Worm (Caenorhabditis elegans): ENCODE results near the gene T23C6.4.

Gene T23C6.4

ce11 chrX:17149877-17150490 lies at the start of gene T23C6.4:
T23C6.4 (minus strand) TSS chrX:17149927.
- TF ChIP-seq tab-1 (GFP tag; IDR thresholded peaks at IDR 0.05) (no peak), ztf-23 (GFP tag; IDR thresholded peaks at IDR 0.05) (0 out of 2 replicates have a peak, but pooled peaks have one; percentile 38)

- TF ChIP-seq tab-1 (GFP tag; IDR thresholded peaks at IDR 0.05) (no peak), T22C8.4 (GFP tag; IDR thresholded peaks at IDR 0.05) (no peak), ztf-23 (GFP tag; IDR thresholded peaks at IDR 0.05) (no peak), flt-1 (GFP tag; IDR thresholded peaks at IDR 0.05) (no peak), ztf-29 (GFP tag; IDR thresholded peaks at IDR 0.05) (no peak), ref-1 (GFP tag; conservative IDR thresholded peaks at IDR 0.05) (no peak), cog-1 (tag; optimal IDR thresholded peaks at IDR 0.05) (no peak), klf-2 (GFP tag; conservative IDR thresholded peaks at IDR 0.05) (no peak), med-1 (GFP tag; optimal IDR thresholded peaks at IDR 0.05; ENCODE audit: insufficient read depth) (no peak)
These were observed 48.1 kb upstream of the T23C6.4 start for ce11 chrX:17197824-17198223.

ce11 chrX:17195080-17195479 lies 45.4 kb upstream of the T23C6.4 start, which contains the start of gene B0302.5:
B0302.5 (minus strand) TSS chrX:17195137.
- TF ChIP-seq tab-1 (GFP tag; IDR thresholded peaks at IDR 0.05) (no peak), flt-1 (GFP tag; IDR thresholded peaks at IDR 0.05) (no peak), ztf-23 (GFP tag; IDR thresholded peaks at IDR 0.05) (no peak)

- TF ChIP-seq tab-1 (GFP tag; IDR thresholded peaks at IDR 0.05), result no peak
- TF ChIP-seq med-1 (GFP tag; optimal IDR thresholded peaks at IDR 0.05; ENCODE audit: insufficient read depth), result no peak
- TF ChIP-seq ref-1 (GFP tag; conservative IDR thresholded peaks at IDR 0.05), result no peak
- TF ChIP-seq T22C8.4 (GFP tag; IDR thresholded peaks at IDR 0.05), result no peak
- no peak for TF ChIP-seq klf-2 (GFP tag; conservative IDR thresholded peaks at IDR 0.05)
- no peak for TF ChIP-seq flt-1 (GFP tag; IDR thresholded peaks at IDR 0.05)
- no peak for TF ChIP-seq ztf-29 (GFP tag; IDR thresholded peaks at IDR 0.05)
- no peak for TF ChIP-seq ztf-23 (GFP tag; IDR thresholded peaks at IDR 0.05)
- no peak for TF ChIP-seq cog-1 (tag; optimal IDR thresholded peaks at IDR 0.05)
These were observed 36.1 kb upstream of the T23C6.4 start, which contains the start of gene sid-3 for ce11 chrX:17185696-17186430. sid-3 (plus strand) TSS chrX:17186380.

ce11 chrX:17184363-17184762 lies 34.6 kb upstream of the T23C6.4 start:
- TF ChIP-seq klf-2 (GFP tag; conservative IDR thresholded peaks at IDR 0.05) (no peak), flt-1 (GFP tag; IDR thresholded peaks at IDR 0.05) (0 out of 2 replicates have a peak, but pooled peaks have one; percentile 47), ztf-23 (GFP tag; IDR thresholded peaks at IDR 0.05) (no peak), ztf-29 (GFP tag; IDR thresholded peaks at IDR 0.05) (no peak), cog-1 (tag; optimal IDR thresholded peaks at IDR 0.05) (peak; percentile 53)

DNA sequence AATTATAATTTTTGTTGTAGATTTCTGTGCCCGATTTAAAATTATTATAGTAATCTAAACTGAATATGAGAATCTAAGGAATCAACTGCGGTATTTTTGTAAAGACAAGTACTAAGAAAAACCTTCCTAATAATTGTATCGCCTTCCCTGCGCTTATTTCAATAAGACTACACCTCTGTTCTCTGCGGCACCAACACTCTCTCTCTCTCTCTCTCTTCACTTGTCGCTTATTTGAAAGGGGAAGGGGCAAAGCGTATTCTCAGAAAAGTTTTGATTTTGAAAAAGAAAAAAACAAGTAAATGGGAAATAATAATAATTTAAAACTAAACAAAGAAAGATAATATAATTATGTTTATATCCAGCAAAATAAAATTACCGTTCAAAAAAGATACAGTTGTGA lies 31.5 kb upstream of the T23C6.4 start:
- no peak for TF ChIP-seq cog-1 (tag; optimal IDR thresholded peaks at IDR 0.05)
- peak; percentile 62 for TF ChIP-seq flt-1 (GFP tag; IDR thresholded peaks at IDR 0.05)
- TF ChIP-seq ztf-29 (GFP tag; IDR thresholded peaks at IDR 0.05), result no peak
- no peak for TF ChIP-seq tab-1 (GFP tag; IDR thresholded peaks at IDR 0.05)
- TF ChIP-seq ztf-23 (GFP tag; IDR thresholded peaks at IDR 0.05), result peak; percentile 48; the same call in 1 of the 2 replicates
- TF ChIP-seq klf-2 (GFP tag; conservative IDR thresholded peaks at IDR 0.05), result no peak
- no peak for TF ChIP-seq T22C8.4 (GFP tag; IDR thresholded peaks at IDR 0.05)

DNA sequence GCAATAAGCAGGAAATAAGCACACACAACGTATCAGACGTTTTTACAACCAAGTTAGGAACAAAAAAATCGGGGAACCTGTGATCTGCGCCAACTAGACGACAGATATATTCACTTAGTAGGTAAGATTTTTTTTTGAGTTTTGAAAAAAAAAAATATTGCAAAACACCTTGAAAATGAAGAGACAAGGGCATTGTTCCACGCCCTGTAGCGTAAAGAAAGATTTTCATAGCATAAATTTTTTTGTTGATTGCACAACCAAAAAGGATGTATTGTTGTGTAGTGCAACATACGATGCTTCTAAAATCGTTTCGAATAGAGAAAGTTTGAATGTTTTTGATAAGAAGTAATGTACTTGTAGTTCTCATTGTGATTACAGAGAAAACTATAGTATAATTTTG lies 30.4 kb upstream of the T23C6.4 start:
- no peak for TF ChIP-seq flt-1 (GFP tag; IDR thresholded peaks at IDR 0.05)
- TF ChIP-seq T22C8.4 (GFP tag; IDR thresholded peaks at IDR 0.05), result no peak
- no peak for TF ChIP-seq ztf-29 (GFP tag; IDR thresholded peaks at IDR 0.05)
- TF ChIP-seq med-1 (GFP tag; optimal IDR thresholded peaks at IDR 0.05; ENCODE audit: insufficient read depth), result no peak

- TF ChIP-seq ref-1 (GFP tag; conservative IDR thresholded peaks at IDR 0.05) (no peak), klf-2 (GFP tag; conservative IDR thresholded peaks at IDR 0.05) (no peak), cog-1 (tag; optimal IDR thresholded peaks at IDR 0.05) (no peak), ztf-29 (GFP tag; IDR thresholded peaks at IDR 0.05) (no peak), med-1 (GFP tag; optimal IDR thresholded peaks at IDR 0.05; ENCODE audit: insufficient read depth) (no peak), T22C8.4 (GFP tag; IDR thresholded peaks at IDR 0.05) (no peak), ztf-23 (GFP tag; IDR thresholded peaks at IDR 0.05) (no peak), flt-1 (GFP tag; IDR thresholded peaks at IDR 0.05) (no peak), tab-1 (GFP tag; IDR thresholded peaks at IDR 0.05) (no peak)
These were observed 28.5 kb upstream of the T23C6.4 start, which contains the start of gene B0302.2 for ce11 chrX:17178239-17178638. B0302.2 (plus strand) TSS chrX:17178539.

DNA sequence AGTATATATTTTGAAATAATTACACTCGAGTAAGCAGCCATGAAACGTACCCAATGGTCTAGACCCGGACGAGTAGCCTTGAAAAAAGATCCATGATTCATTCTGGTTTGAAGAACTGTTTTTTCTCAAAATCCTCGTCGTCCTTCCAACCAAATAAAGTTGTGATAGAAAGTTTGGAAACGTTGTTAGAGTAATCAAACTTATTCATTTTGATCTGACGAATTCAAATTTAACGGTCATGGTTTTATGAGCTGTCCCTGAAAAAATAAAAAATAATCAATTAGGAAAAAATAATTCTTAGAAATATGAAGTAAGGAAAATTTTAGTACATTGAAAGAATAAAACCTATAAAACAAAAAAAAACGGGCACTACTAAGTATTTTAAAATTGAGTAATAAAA lies 26.9 kb upstream of the T23C6.4 start, which contains the start of gene B0302.4:
TSS of gene B0302.4 (minus strand) at position 101 of the 400 bp plus-strand sequence.
- TF ChIP-seq flt-1 (GFP tag; IDR thresholded peaks at IDR 0.05) (no peak), med-1 (GFP tag; optimal IDR thresholded peaks at IDR 0.05; ENCODE audit: insufficient read depth) (no peak), cog-1 (tag; optimal IDR thresholded peaks at IDR 0.05) (no peak), ztf-29 (GFP tag; IDR thresholded peaks at IDR 0.05) (no peak), ref-1 (GFP tag; conservative IDR thresholded peaks at IDR 0.05) (no peak), T22C8.4 (GFP tag; IDR thresholded peaks at IDR 0.05) (no peak), ztf-23 (GFP tag; IDR thresholded peaks at IDR 0.05) (no peak)

DNA sequence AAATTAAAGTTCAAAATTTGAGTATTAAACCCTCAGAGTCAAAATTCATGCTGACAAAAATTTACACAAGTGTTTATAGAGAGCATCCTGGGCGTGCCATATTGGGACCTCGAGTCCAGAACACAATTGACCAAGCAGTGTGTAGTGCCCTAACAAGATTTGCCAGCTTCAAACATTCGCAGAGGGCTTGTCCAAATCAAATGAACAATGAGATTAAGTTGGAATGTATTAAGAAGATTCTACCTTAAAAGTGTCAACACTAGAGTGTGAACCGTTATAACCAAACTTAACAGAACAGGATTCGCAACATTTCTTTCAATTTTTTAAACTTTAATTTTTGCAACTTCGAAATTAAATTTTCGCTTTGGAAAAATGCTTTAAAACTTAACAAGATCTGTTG lies 20.7 kb upstream of the T23C6.4 start:
- no peak for TF ChIP-seq cog-1 (tag; optimal IDR thresholded peaks at IDR 0.05)
- no peak for TF ChIP-seq tab-1 (GFP tag; IDR thresholded peaks at IDR 0.05)
- TF ChIP-seq ref-1 (GFP tag; conservative IDR thresholded peaks at IDR 0.05), result no peak
- TF ChIP-seq ztf-23 (GFP tag; IDR thresholded peaks at IDR 0.05), result no peak
- TF ChIP-seq klf-2 (GFP tag; conservative IDR thresholded peaks at IDR 0.05), result no peak
- TF ChIP-seq ztf-29 (GFP tag; IDR thresholded peaks at IDR 0.05), result no peak
- TF ChIP-seq T22C8.4 (GFP tag; IDR thresholded peaks at IDR 0.05), result no peak
- TF ChIP-seq med-1 (GFP tag; optimal IDR thresholded peaks at IDR 0.05; ENCODE audit: insufficient read depth), result no peak
- TF ChIP-seq flt-1 (GFP tag; IDR thresholded peaks at IDR 0.05), result no peak
